Worm (Caenorhabditis elegans) whole organism, young adult: Measurements from ENCODE around the gene dct-11.

Source experiments
- B0261.1 ChIP-seq: sonication (generic microtip); optimal IDR thresholded peaks from 2 replicates; lab custom pipeline; 2016; ENCODE audit warnings: mild to moderate bottlenecking, missing genetic modification characterization, moderate library complexity, missing compliant biosample characterization
- B0336.3 ChIP-seq: fragments of 200-800 bp; sonication (Bioruptor generic); IDR thresholded peaks from 2 replicates; pipeline ENCODE4 v1.3.6; 2022; ENCODE audit warnings: missing genetic modification characterization, missing compliant biosample characterization
- C06A6.2 ChIP-seq: fragments of 200-800 bp; sonication (Bioruptor generic); conservative IDR thresholded peaks from 2 replicates; pipeline ENCODE4 v1.3.6; 2022; ENCODE audit warnings: missing genetic modification characterization, missing compliant biosample characterization
- C17E4.6 ChIP-seq: fragments of 200-800 bp; sonication (Bioruptor generic); IDR thresholded peaks from 2 replicates; pipeline ENCODE4 v1.3.6; 2022; ENCODE audit warnings: missing genetic modification reagents, missing genetic modification characterization, missing compliant biosample characterization
- D2030.7 ChIP-seq: fragments of 200-800 bp; sonication (Bioruptor generic); IDR thresholded peaks from 2 replicates; pipeline ENCODE4 v1.3.6; 2022; ENCODE audit warnings: missing genetic modification reagents, missing genetic modification characterization, missing compliant biosample characterization
- F33H1.4 ChIP-seq: fragments of 200-800 bp; sonication (Bioruptor generic); IDR thresholded peaks from 2 replicates; pipeline ENCODE4 v1.3.6; 2022; ENCODE audit warnings: missing genetic modification reagents, missing genetic modification characterization, missing compliant biosample characterization
- F37B4.10 ChIP-seq: fragments of 200-800 bp; sonication (Bioruptor generic); IDR thresholded peaks from 2 replicates; pipeline ENCODE4 v1.3.6; 2022; ENCODE audit warnings: missing genetic modification characterization, missing compliant biosample characterization
- K12H6.12 ChIP-seq: fragments of 200-800 bp; sonication (Bioruptor generic); optimal IDR thresholded peaks from 2 replicates; lab custom pipeline; 2018; ENCODE audit warnings: mild to moderate bottlenecking, missing genetic modification characterization, missing compliant biosample characterization
- Y53F4B.3 ChIP-seq: fragments of 200-800 bp; sonication (Bioruptor generic); IDR thresholded peaks from 2 replicates; pipeline ENCODE4 v1.3.6; 2022; ENCODE audit warnings: missing genetic modification reagents, missing genetic modification characterization, missing compliant biosample characterization
- akir-1 ChIP-seq: fragments of 200-800 bp; sonication (Bioruptor generic); optimal IDR thresholded peaks from 2 replicates; lab custom pipeline; 2018; ENCODE audit warnings: mild to moderate bottlenecking, missing genetic modification characterization, moderate library complexity, missing compliant biosample characterization
- atf-7 ChIP-seq: sonication (generic microtip); optimal IDR thresholded peaks from 2 replicates; lab custom pipeline; 2017; ENCODE audit warnings: mild to moderate bottlenecking, missing genetic modification characterization, missing compliant biosample characterization
- attf-3 ChIP-seq: fragments of 200-800 bp; sonication (Bioruptor generic); conservative IDR thresholded peaks from 2 replicates; pipeline ENCODE4 v1.3.6; 2022; ENCODE audit warnings: missing genetic modification reagents, missing genetic modification characterization, missing compliant biosample characterization
- ccch-3 ChIP-seq: fragments of 200-800 bp; sonication (Bioruptor generic); optimal IDR thresholded peaks from 2 replicates; lab custom pipeline; 2018; ENCODE audit warnings: mild to moderate bottlenecking, missing genetic modification characterization, missing compliant biosample characterization
- cebp-1 ChIP-seq, 2 experiments: fragments of 200-800 bp in 1 of 2; sonication (Bioruptor generic) in 1 of 2; sonication (generic microtip) in 1 of 2; IDR thresholded peaks in 1 of 2; optimal IDR thresholded peaks in 1 of 2; 2 replicates each; pipeline versions ENCODE4 v1.3.6 to Lab custom; 2017 to 2022; ENCODE audit warnings: missing compliant biosample characterization in 2 of 2, missing genetic modification characterization in 2 of 2, mild to moderate bottlenecking in 1 of 2, missing genetic modification reagents in 1 of 2, moderate library complexity in 1 of 2
- cebp-2 ChIP-seq: fragments of 200-800 bp; sonication (Bioruptor generic); IDR thresholded peaks from 2 replicates; pipeline ENCODE4 v1.3.6; 2022; ENCODE audit warnings: missing genetic modification characterization, missing compliant biosample characterization
- dox-1 ChIP-seq: fragments of 200-800 bp; sonication (Bioruptor generic); IDR thresholded peaks from 2 replicates; pipeline ENCODE4 v1.3.6; 2022; ENCODE audit warnings: missing genetic modification reagents, missing genetic modification characterization, missing compliant biosample characterization
- dpff-1 ChIP-seq: sonication (generic microtip); optimal IDR thresholded peaks from 2 replicates; lab custom pipeline; 2017; ENCODE audit warnings: mild to moderate bottlenecking, missing genetic modification characterization, missing compliant biosample characterization
- ets-4 ChIP-seq: fragments of 200-800 bp; sonication (Bioruptor generic); optimal IDR thresholded peaks from 2 replicates; lab custom pipeline; 2018; ENCODE audit warnings: mild to moderate bottlenecking, missing genetic modification characterization, missing compliant biosample characterization
- hmg-1.2 ChIP-seq: fragments of 200-800 bp; sonication (Bioruptor generic); IDR thresholded peaks from 2 replicates; pipeline ENCODE4 v1.3.6; 2022; ENCODE audit warnings: missing genetic modification reagents, missing genetic modification characterization, missing compliant biosample characterization
- hrde-1 ChIP-seq: sonication (generic microtip); optimal IDR thresholded peaks from 2 replicates; lab custom pipeline; 2016; ENCODE audit warnings: missing genetic modification characterization, mild to moderate bottlenecking, missing compliant biosample characterization, moderate library complexity, missing genotype, missing genetic modification reagents, borderline replicate concordance
- lag-1 ChIP-seq: fragments of 200-800 bp; sonication (Bioruptor generic); IDR thresholded peaks from 2 replicates; pipeline ENCODE4 v1.3.6; 2022; ENCODE audit warnings: missing genetic modification reagents, missing genetic modification characterization, missing compliant biosample characterization
- let-607 ChIP-seq, 2 experiments: fragments of 200-800 bp in 1 of 2; sonication (Bioruptor generic) in 1 of 2; sonication (generic microtip) in 1 of 2; optimal IDR thresholded peaks; 2 replicates each; lab custom pipeline; 2016 to 2018; ENCODE audit warnings: mild to moderate bottlenecking in 2 of 2, missing compliant biosample characterization in 2 of 2, missing genetic modification characterization in 2 of 2, moderate library complexity in 2 of 2, missing genotype in 1 of 2
- lin-26 ChIP-seq: fragments of 200-800 bp; sonication (Bioruptor generic); IDR thresholded peaks from 2 replicates; pipeline ENCODE4 v1.3.6; 2022; ENCODE audit warnings: missing genetic modification reagents, missing genetic modification characterization, missing compliant biosample characterization
- lsl-1 ChIP-seq: fragments of 200-800 bp; sonication (Bioruptor generic); optimal IDR thresholded peaks from 2 replicates; lab custom pipeline; 2018; ENCODE audit warnings: mild to moderate bottlenecking, missing genetic modification characterization, moderate library complexity, missing compliant biosample characterization
- mes-4 ChIP-seq: sonication (generic microtip); optimal IDR thresholded peaks from 2 replicates; lab custom pipeline; 2016; ENCODE audit warnings: missing genotype, missing genetic modification characterization, missing compliant biosample characterization
- nhr-179 ChIP-seq: sonication (generic microtip); optimal IDR thresholded peaks from 2 replicates; lab custom pipeline; 2016; ENCODE audit warnings: mild to moderate bottlenecking, missing genetic modification characterization, missing compliant biosample characterization
- nhr-80 ChIP-seq: sonication (generic microtip); optimal IDR thresholded peaks from 2 replicates; lab custom pipeline; 2016; ENCODE audit warnings: missing genetic modification characterization, missing compliant biosample characterization
- pha-4 ChIP-seq: fragments of 150-350 bp; sonication (generic microtip); optimal IDR thresholded peaks from 2 replicates; lab custom pipeline; 2014; ENCODE audit warnings: missing biosample characterization, missing genetic modification reagents, missing genetic modification characterization
- rcor-1 ChIP-seq: fragments of 200-800 bp; sonication (Bioruptor generic); IDR thresholded peaks from 2 replicates; pipeline ENCODE4 v1.3.6; 2022; ENCODE audit warnings: missing genetic modification reagents, missing genetic modification characterization, missing compliant biosample characterization
- rec-8 ChIP-seq, 2 experiments: sonication (generic microtip); optimal IDR thresholded peaks; 2 replicates each; lab custom pipeline; 2016; ENCODE audit warnings: mild to moderate bottlenecking in 2 of 2, missing genetic modification characterization in 2 of 2, missing genetic modification reagents in 2 of 2, missing genotype in 2 of 2, missing biosample characterization in 1 of 2, missing compliant biosample characterization in 1 of 2, moderate library complexity in 1 of 2
- rpc-1 ChIP-seq, 2 experiments: fragments of 150-350 bp in 1 of 2; sonication (generic microtip) in 1 of 2; optimal IDR thresholded peaks; 2 replicates each; lab custom pipeline; 2014 to 2018; ENCODE audit warnings: missing biosample characterization in 1 of 2, missing genetic modification characterization in 1 of 2, missing genetic modification reagents in 1 of 2, missing genotype in 1 of 2
- sdz-38 ChIP-seq: sonication (generic microtip); optimal IDR thresholded peaks from 2 replicates; lab custom pipeline; 2016; ENCODE audit warnings: missing genotype, missing genetic modification characterization, missing compliant biosample characterization
- snpc-1.3 ChIP-seq: sonication (generic microtip); optimal IDR thresholded peaks from 2 replicates; lab custom pipeline; 2017; ENCODE audit warnings: missing genetic modification characterization, mild to moderate bottlenecking, missing compliant biosample characterization, antibody characterized with exemption, moderate library complexity, missing genotype, missing genetic modification reagents; ENCODE audit not compliant: insufficient read depth
- sptf-2 ChIP-seq: fragments of 200-800 bp; sonication (Bioruptor generic); optimal IDR thresholded peaks from 2 replicates; lab custom pipeline; 2018; ENCODE audit warnings: mild to moderate bottlenecking, missing genetic modification characterization, missing compliant biosample characterization
- tbp1 ChIP-seq: fragments of 200-800 bp; sonication (Bioruptor generic); optimal IDR thresholded peaks from 2 replicates; lab custom pipeline; 2018; ENCODE audit warnings: mild to moderate bottlenecking, missing genetic modification characterization, missing compliant biosample characterization
- tlf-1 ChIP-seq: fragments of 200-800 bp; sonication (Bioruptor generic); optimal IDR thresholded peaks from 2 replicates; lab custom pipeline; 2018; ENCODE audit warnings: mild to moderate bottlenecking, missing genetic modification characterization, missing compliant biosample characterization
- unc-62 ChIP-seq: fragments of 150-350 bp; optimal IDR thresholded peaks from 2 replicates; lab custom pipeline; 2014; ENCODE audit warnings: missing biosample characterization, missing genetic modification reagents, missing genetic modification characterization
- xnd-1 ChIP-seq: sonication (generic microtip); optimal IDR thresholded peaks from 2 replicates; lab custom pipeline; 2016; ENCODE audit warnings: missing genotype, missing genetic modification reagents, missing genetic modification characterization, missing compliant biosample characterization
- zfh-2 ChIP-seq: fragments of 200-800 bp; sonication (Bioruptor generic); conservative IDR thresholded peaks from 2 replicates; pipeline ENCODE4 v1.3.6; 2022; ENCODE audit warnings: missing genetic modification reagents, missing genetic modification characterization, missing compliant biosample characterization
- ztf-25 ChIP-seq: fragments of 200-800 bp; sonication (Bioruptor generic); IDR thresholded peaks from 2 replicates; pipeline ENCODE4 v1.3.6; 2022; ENCODE audit warnings: missing genetic modification reagents, missing genetic modification characterization, missing compliant biosample characterization
- ztf-26 ChIP-seq: sonication (generic microtip); optimal IDR thresholded peaks from 2 replicates; lab custom pipeline; 2017; ENCODE audit warnings: missing genetic modification characterization, missing compliant biosample characterization
- ztf-28 ChIP-seq: fragments of 200-800 bp; sonication (Bioruptor generic); IDR thresholded peaks from 2 replicates; pipeline ENCODE4 v1.3.6; 2022; ENCODE audit warnings: missing genetic modification reagents, missing genetic modification characterization, missing compliant biosample characterization

dct-11 gene

ce11 chrX:5814342-5814741, 25.2 kb downstream of the dct-11 start:
- no peak for TF ChIP-seq K12H6.12 (tag; lab: Kevin White, UChicago)
- no peak for TF ChIP-seq lag-1 (GFP tag; lab: Robert Waterston, UW)
- TF ChIP-seq nhr-80 (tag; lab: Kevin White, UChicago) = peak; percentile 64
- peak; percentile 36; the same call in 1 of the 2 replicates for TF ChIP-seq dox-1
- no peak for TF ChIP-seq B0261.1 (tag; lab: Kevin White, UChicago)
- TF ChIP-seq attf-3 (GFP tag; lab: Robert Waterston, UW) = no peak
- TF ChIP-seq xnd-1 (tag; lab: Kevin White, UChicago) = no peak
- no peak for TF ChIP-seq hrde-1 (tag; lab: Kevin White, UChicago)
- no peak for TF ChIP-seq F33H1.4

- TF ChIP-seq B0336.3 (GFP tag; lab: Robert Waterston, UW) (peak; percentile 24; the same call in 1 of the 2 replicates), hmg-1.2 (GFP tag; lab: Robert Waterston, UW) (peak; percentile 13; the same call in 1 of the 2 replicates), dox-1 (peak; percentile 53), nhr-80 (tag; lab: Kevin White, UChicago) (peak; percentile 97), unc-62 (GFP tag; lab: Kevin White, UChicago) (peak; percentile 59), nhr-179 (tag; lab: Kevin White, UChicago) (no peak), cebp-1 (GFP tag; IDR thresholded peaks at IDR 0.05; lab: Robert Waterston, UW) (no peak), cebp-1 (tag; optimal IDR thresholded peaks at IDR 0.05; lab: Kevin White, UChicago) (peak; percentile 50), C06A6.2 (GFP tag; lab: Robert Waterston, UW) (no peak), ets-4 (GFP tag; lab: Kevin White, UChicago) (peak; percentile 86), rec-8 (tag; optimal IDR thresholded peaks at IDR 0.05; lab: Kevin White, UChicago) (no peak), atf-7 (peak; percentile 10), tlf-1 (GFP tag; lab: Kevin White, UChicago) (no peak), pha-4 (tag; lab: Kevin White, UChicago) (peak; percentile 40), cebp-2 (GFP tag; lab: Robert Waterston, UW) (no peak)
Measured at ce11 chrX:5813030-5813429, 26.5 kb downstream of the dct-11 start.

DNA sequence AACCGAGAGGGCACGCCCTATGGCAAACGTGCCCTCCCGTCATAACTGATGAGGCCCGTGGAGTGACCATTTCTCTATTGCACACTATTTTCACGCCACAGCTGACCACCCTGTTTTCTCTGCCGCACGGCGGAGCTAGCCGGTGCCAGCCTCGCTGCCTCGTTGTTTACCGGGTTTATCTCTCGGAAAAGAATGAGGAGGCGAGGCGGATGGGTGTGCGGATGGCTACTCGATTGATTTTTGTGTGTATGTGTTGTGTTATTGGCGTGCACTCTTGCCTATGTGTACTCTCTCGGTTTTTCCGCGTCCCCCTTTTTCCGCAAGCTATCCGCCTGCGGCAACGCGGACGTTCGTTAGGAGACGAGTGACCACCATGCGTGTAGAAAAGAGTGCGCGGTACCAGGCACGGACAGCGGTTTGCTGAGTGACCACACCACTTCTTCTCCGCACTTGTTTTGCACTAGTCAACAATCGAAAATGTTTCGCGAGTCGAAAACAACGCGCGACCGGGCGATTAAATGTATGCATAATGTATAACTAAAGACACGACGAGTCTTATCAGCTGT, 27.5 kb downstream of the dct-11 start:
- TF ChIP-seq D2030.7 (GFP tag; lab: Robert Waterston, UW) (no peak), ccch-3 (GFP tag; lab: Kevin White, UChicago) (no peak), akir-1 (GFP tag; lab: Kevin White, UChicago) (no peak), zfh-2 (GFP tag; lab: Robert Waterston, UW) (peak; percentile 93), ztf-25 (no peak), Y53F4B.3 (GFP tag; lab: Robert Waterston, UW) (no peak), dpff-1 (tag; lab: Kevin White, UChicago) (no peak), ztf-28 (no peak), F33H1.4 (no peak), mes-4 (tag; lab: Kevin White, UChicago) (no peak), lin-26 (no peak), snpc-1.3 (tag; lab: Kevin White, UChicago) (no peak), hmg-1.2 (GFP tag; lab: Robert Waterston, UW) (peak; percentile 39; the same call in 1 of the 2 replicates), rcor-1 (GFP tag; lab: Robert Waterston, UW) (0 out of 2 replicates have a peak, but pooled peaks have one; percentile 6), rec-8 (tag; optimal IDR thresholded peaks at IDR 0.05; lab: Kevin White, UChicago) (no peak), hrde-1 (tag; lab: Kevin White, UChicago) (no peak), ztf-26 (tag; lab: Kevin White, UChicago) (no peak), F37B4.10 (0 out of 2 replicates have a peak, but pooled peaks have one; percentile 79), sptf-2 (GFP tag; lab: Kevin White, UChicago) (no peak), rpc-1 (optimal IDR thresholded peaks at IDR 0.05; lab: Kevin White, UChicago) (no peak), rpc-1 (tag; optimal IDR thresholded peaks at IDR 0.05; lab: Kevin White, UChicago) (no peak), lsl-1 (GFP tag; lab: Kevin White, UChicago) (no peak), pha-4 (tag; lab: Kevin White, UChicago) (no peak), tbp1 (GFP tag; lab: Kevin White, UChicago) (no peak), C17E4.6 (GFP tag; lab: Robert Waterston, UW) (no peak), let-607 (tag; optimal IDR thresholded peaks at IDR 0.05; lab: Kevin White, UChicago) (no peak), unc-62 (GFP tag; lab: Kevin White, UChicago) (no peak), sdz-38 (tag; lab: Kevin White, UChicago) (no peak)
